Fruit fly (Drosophila melanogaster) whole organism, embryonic: ENCODE data around the gene AP-1sigma.

Experiments used
- Abd-B ChIP-seq: fragments of 200-800 bp; sonication (Bioruptor generic); optimal IDR thresholded peaks from 2 replicates; lab custom pipeline; 2018; ENCODE audit warnings: missing biosample characterization, mild to moderate bottlenecking, missing genetic modification characterization, moderate library complexity
- Aef1 ChIP-seq: fragments of 200-800 bp; sonication (Bioruptor generic); IDR thresholded peaks from 3 replicates; pipeline ENCODE4 v1.3.6; 2022; ENCODE audit warnings: missing biosample characterization, missing genetic modification characterization
- Atf6 ChIP-seq: fragments of 200-800 bp; sonication (Bioruptor generic); IDR thresholded peaks from 2 replicates; pipeline ENCODE4 v1.3.6; 2022; ENCODE audit warnings: missing biosample characterization, missing genetic modification characterization
- CG1024 ChIP-seq: fragments of 200-800 bp; sonication (Bioruptor generic); IDR thresholded peaks from 2 replicates; pipeline ENCODE4 v1.3.6; 2022; ENCODE audit warnings: missing biosample characterization, missing genetic modification characterization
- CG11456 ChIP-seq: fragments of 200-800 bp; sonication (Bioruptor generic); IDR thresholded peaks from 3 replicates; pipeline ENCODE4 v1.3.6; 2022; ENCODE audit warnings: missing biosample characterization, missing genetic modification characterization
- CG12104 ChIP-seq: fragments of 200-800 bp; sonication (Bioruptor generic); optimal IDR thresholded peaks from 3 replicates; lab custom pipeline; 2016; ENCODE audit warnings: missing biosample characterization, missing genetic modification characterization
- CG12299 ChIP-seq: fragments of 200-800 bp; sonication (Bioruptor generic); optimal IDR thresholded peaks from 2 replicates; lab custom pipeline; 2018; ENCODE audit warnings: missing biosample characterization, mild to moderate bottlenecking, missing genetic modification characterization
- CG12769 ChIP-seq: fragments of 200-800 bp; sonication (Bioruptor generic); optimal IDR thresholded peaks from 2 replicates; lab custom pipeline; 2019; ENCODE audit warnings: missing biosample characterization, mild to moderate bottlenecking, missing genetic modification characterization, moderate library complexity
- CG16779 ChIP-seq: fragments of 200-800 bp; sonication (Bioruptor generic); IDR thresholded peaks from 2 replicates; pipeline ENCODE4 v1.3.6; 2022; ENCODE audit warnings: missing biosample characterization, missing genetic modification characterization
- CG17361 ChIP-seq: fragments of 200-800 bp; sonication (Bioruptor generic); IDR thresholded peaks from 3 replicates; pipeline ENCODE4 v1.3.6; 2022; ENCODE audit warnings: missing biosample characterization, missing genetic modification characterization
- CG18764 ChIP-seq: fragments of 200-800 bp; sonication (Bioruptor generic); optimal IDR thresholded peaks from 3 replicates; lab custom pipeline; 2016; ENCODE audit warnings: missing biosample characterization, missing genetic modification characterization
- CG3065 ChIP-seq: fragments of 200-800 bp; sonication (Bioruptor generic); optimal IDR thresholded peaks from 2 replicates; lab custom pipeline; 2016; ENCODE audit warnings: missing biosample characterization, missing genetic modification characterization
- CG6791 ChIP-seq: fragments of 200-800 bp; sonication (Bioruptor generic); IDR thresholded peaks from 3 replicates; pipeline ENCODE4 v1.3.6; 2022; ENCODE audit warnings: missing biosample characterization, missing genetic modification characterization; ENCODE audit not compliant: partially characterized antibody
- CG7271 ChIP-seq: fragments of 200-800 bp; sonication (Bioruptor generic); optimal IDR thresholded peaks from 2 replicates; lab custom pipeline; 2018; ENCODE audit warnings: missing biosample characterization, mild to moderate bottlenecking, missing genetic modification characterization, moderate library complexity
- CG7556 ChIP-seq: fragments of 200-800 bp; sonication (Bioruptor generic); optimal IDR thresholded peaks from 2 replicates; lab custom pipeline; 2017; ENCODE audit warnings: missing biosample characterization, mild to moderate bottlenecking, missing genetic modification characterization
- CG7745 ChIP-seq: fragments of 200-800 bp; sonication (Bioruptor generic); optimal IDR thresholded peaks from 2 replicates; lab custom pipeline; 2018; ENCODE audit warnings: missing biosample characterization, mild to moderate bottlenecking, missing genetic modification characterization, moderate library complexity
- CG8089 ChIP-seq: fragments of 200-800 bp; sonication (Bioruptor generic); optimal IDR thresholded peaks from 3 replicates; lab custom pipeline; 2016; ENCODE audit warnings: missing biosample characterization, missing genetic modification characterization
- CG8765 ChIP-seq: fragments of 200-800 bp; sonication (Bioruptor generic); IDR thresholded peaks from 2 replicates; pipeline ENCODE4 v1.3.6; 2022; ENCODE audit warnings: missing biosample characterization, missing genetic modification characterization
- CG8924 ChIP-seq: fragments of 200-800 bp; optimal IDR thresholded peaks from 3 replicates; lab custom pipeline; 2019; ENCODE audit warnings: missing biosample characterization, mild to moderate bottlenecking, missing genetic modification characterization, moderate library complexity
- Camta ChIP-seq: fragments of 200-800 bp; sonication (Bioruptor generic); optimal IDR thresholded peaks from 2 replicates; lab custom pipeline; 2016; ENCODE audit warnings: missing biosample characterization, missing genetic modification characterization
- Dek ChIP-seq: fragments of 200-800 bp; sonication (Bioruptor generic); optimal IDR thresholded peaks from 3 replicates; lab custom pipeline; 2019; ENCODE audit warnings: missing biosample characterization, mild to moderate bottlenecking, missing genetic modification characterization, moderate library complexity
- Doc2 ChIP-seq: fragments of 200-800 bp; sonication (Bioruptor generic); IDR thresholded peaks from 2 replicates; pipeline ENCODE4 v1.3.6; 2022; ENCODE audit warnings: missing biosample characterization, missing genetic modification characterization
- Drgx ChIP-seq: fragments of 200-800 bp; sonication (Bioruptor generic); IDR thresholded peaks from 2 replicates; pipeline ENCODE4 v1.3.6; 2022; ENCODE audit warnings: missing biosample characterization, missing genetic modification characterization
- Eip74EF ChIP-seq, 2 experiments: fragments of 200-800 bp in 1 of 2; fragments of >200 bp in 1 of 2; sonication (Bioruptor generic) in 1 of 2; optimal IDR thresholded peaks; 2 replicates each; lab custom pipeline; 2017 to 2019; ENCODE audit warnings: missing biosample characterization in 2 of 2, missing genetic modification characterization in 2 of 2, mild to moderate bottlenecking in 1 of 2, moderate library complexity in 1 of 2
- Elba2 ChIP-seq: fragments of 200-800 bp; sonication (Bioruptor generic); optimal IDR thresholded peaks from 3 replicates; lab custom pipeline; 2016; ENCODE audit warnings: missing biosample characterization, missing genetic modification characterization
- Ets65A ChIP-seq: fragments of 200-800 bp; sonication (Bioruptor generic); peaks from one replicate; lab custom pipeline; 2016; ENCODE audit warnings: missing biosample characterization, missing genetic modification characterization
- Gsc ChIP-seq: fragments of 200-800 bp; sonication (Bioruptor generic); IDR thresholded peaks from 2 replicates; pipeline ENCODE4 v1.3.6; 2022; ENCODE audit warnings: missing biosample characterization, missing genetic modification characterization
- HLH3B ChIP-seq: fragments of 200-800 bp; sonication (Bioruptor generic); IDR thresholded peaks from 2 replicates; pipeline ENCODE4 v1.3.6; 2022; ENCODE audit warnings: missing biosample characterization, missing genetic modification characterization
- Hand ChIP-seq: fragments of 200-800 bp; sonication (Bioruptor generic); optimal IDR thresholded peaks from 2 replicates; lab custom pipeline; 2017; ENCODE audit warnings: mild to moderate bottlenecking, missing biosample characterization, missing genetic modification reagents, missing genetic modification characterization
- Myb ChIP-seq: fragments of 200-800 bp; sonication (Bioruptor generic); optimal IDR thresholded peaks from 2 replicates; lab custom pipeline; 2016; ENCODE audit warnings: missing biosample characterization, missing genetic modification characterization
- Taf1 ChIP-seq: fragments of 200-800 bp; sonication (Bioruptor generic); IDR thresholded peaks from 2 replicates; pipeline ENCODE4 v1.3.6; 2022; ENCODE audit warnings: missing biosample characterization, missing genetic modification characterization
- Usf ChIP-seq: fragments of 200-800 bp; sonication (Bioruptor generic); optimal IDR thresholded peaks from 2 replicates; lab custom pipeline; 2017; ENCODE audit warnings: missing genotype, missing biosample characterization, missing genetic modification characterization
- az2 ChIP-seq: fragments of 200-800 bp; sonication (Bioruptor generic); optimal IDR thresholded peaks from 3 replicates; lab custom pipeline; 2016; ENCODE audit warnings: missing biosample characterization, missing genetic modification characterization
- bigmax ChIP-seq: fragments of 200-800 bp; sonication (Bioruptor generic); optimal IDR thresholded peaks from 2 replicates; lab custom pipeline; 2018; ENCODE audit warnings: missing biosample characterization, mild to moderate bottlenecking, missing genetic modification characterization
- br ChIP-seq: fragments of >200 bp; optimal IDR thresholded peaks from 2 replicates; lab custom pipeline; 2017
- cas ChIP-seq: fragments of 200-800 bp; sonication (Bioruptor generic); IDR thresholded peaks from 2 replicates; pipeline ENCODE4 v1.3.6; 2022; ENCODE audit warnings: missing biosample characterization, missing genetic modification characterization
- dimm ChIP-seq: fragments of 200-800 bp; sonication (Bioruptor generic); IDR thresholded peaks from 2 replicates; pipeline ENCODE4 v1.3.6; 2022; ENCODE audit warnings: missing biosample characterization, missing genetic modification characterization
- dmrt11E ChIP-seq: fragments of 200-800 bp; sonication (Bioruptor generic); optimal IDR thresholded peaks from 3 replicates; lab custom pipeline; 2018; ENCODE audit warnings: missing biosample characterization, mild to moderate bottlenecking, missing genetic modification characterization, moderate library complexity
- fu2 ChIP-seq: fragments of 200-800 bp; sonication (Bioruptor generic); optimal IDR thresholded peaks from 2 replicates; lab custom pipeline; 2016; ENCODE audit warnings: missing biosample characterization, missing genetic modification characterization
- h ChIP-seq: fragments of >200 bp; optimal IDR thresholded peaks from 2 replicates; lab custom pipeline; 2017
- inv ChIP-seq: fragments of 200-800 bp; sonication (Bioruptor generic); IDR thresholded peaks from 2 replicates; pipeline ENCODE4 v1.3.6; 2022; ENCODE audit warnings: missing biosample characterization, missing genetic modification characterization; ENCODE audit not compliant: partially characterized antibody
- mam ChIP-seq: fragments of 200-800 bp; sonication (Bioruptor generic); optimal IDR thresholded peaks from 3 replicates; lab custom pipeline; 2016; ENCODE audit warnings: missing biosample characterization, missing genetic modification characterization
- nom ChIP-seq: fragments of 200-800 bp; sonication (Bioruptor generic); optimal IDR thresholded peaks from 2 replicates; lab custom pipeline; 2017; ENCODE audit warnings: missing biosample characterization, missing genetic modification characterization, mild to moderate bottlenecking, moderate library complexity, missing genetic modification reagents
- pfk ChIP-seq: fragments of 200-800 bp; sonication (Bioruptor generic); optimal IDR thresholded peaks from 2 replicates; lab custom pipeline; 2018; ENCODE audit warnings: missing biosample characterization, mild to moderate bottlenecking, missing genetic modification characterization, moderate library complexity
- pita ChIP-seq: fragments of 200-800 bp; sonication (Bioruptor generic); optimal IDR thresholded peaks from 2 replicates; lab custom pipeline; 2017; ENCODE audit warnings: missing biosample characterization, mild to moderate bottlenecking, missing genetic modification characterization
- psq ChIP-seq: fragments of 200-800 bp; sonication (Bioruptor generic); optimal IDR thresholded peaks from 2 replicates; lab custom pipeline; 2017; ENCODE audit warnings: missing biosample characterization, missing genetic modification characterization
- pzg ChIP-seq: fragments of 200-800 bp; sonication (Bioruptor generic); optimal IDR thresholded peaks from 3 replicates; lab custom pipeline; 2018; ENCODE audit warnings: missing biosample characterization, mild to moderate bottlenecking, missing genetic modification characterization, moderate library complexity
- sug ChIP-seq: fragments of 200-800 bp; optimal IDR thresholded peaks from 2 replicates; lab custom pipeline; 2019; ENCODE audit warnings: missing biosample characterization, mild to moderate bottlenecking, missing genetic modification characterization, moderate library complexity
- tio ChIP-seq: fragments of 200-800 bp; sonication (Bioruptor generic); optimal IDR thresholded peaks from 2 replicates; lab custom pipeline; 2017; ENCODE audit warnings: missing biosample characterization, missing genetic modification characterization, inconsistent platforms
- tna ChIP-seq: fragments of 200-800 bp; sonication (Bioruptor generic); IDR thresholded peaks from 2 replicates; pipeline ENCODE4 v1.3.6; 2022; ENCODE audit warnings: missing biosample characterization, missing genetic modification characterization; ENCODE audit not compliant: partially characterized antibody

Gene AP-1sigma

dm6 chr3R:23921701-23922501, 36.5 kb upstream of the AP-1sigma start (continued):
- TF ChIP-seq CG3065 (GFP tag; lab: Kevin White, UChicago) = no peak
- no peak for TF ChIP-seq cas
- no peak for TF ChIP-seq dmrt11E (tag; lab: Kevin White, UChicago)
- no peak for TF ChIP-seq tio (GFP tag; lab: Kevin White, UChicago)
- no peak for TF ChIP-seq CG12299 (tag; lab: Kevin White, UChicago)
- no peak for TF ChIP-seq CG6791 (GFP tag; lab: Robert Waterston, UW)
- no peak for TF ChIP-seq dimm (GFP tag; lab: Robert Waterston, UW)
- TF ChIP-seq CG1024 (GFP tag; lab: Robert Waterston, UW) = no peak; the same call in 1 of the 2 replicates
- TF ChIP-seq CG8089 (GFP tag; lab: Kevin White, UChicago) = no peak
- peak; percentile 25 for TF ChIP-seq CG7556 (GFP tag; lab: Kevin White, UChicago)
- TF ChIP-seq Taf1 = peak; percentile 43; the same call in 1 of the 2 replicates
- TF ChIP-seq fu2 (GFP tag; lab: Kevin White, UChicago) = no peak
- peak; percentile 74 for TF ChIP-seq Drgx (GFP tag; lab: Robert Waterston, UW)
- TF ChIP-seq tna (GFP tag; lab: Robert Waterston, UW) = no peak; the same call in 1 of the 2 replicates
- TF ChIP-seq sug (tag; lab: Kevin White, UChicago) = peak; percentile 46
- TF ChIP-seq h = no peak
- TF ChIP-seq br = no peak
- no peak for TF ChIP-seq Doc2 (GFP tag; lab: Robert Waterston, UW)
- TF ChIP-seq pfk (GFP tag; lab: Kevin White, UChicago) = peak; percentile 8
- TF ChIP-seq CG12769 = peak; percentile 87
- TF ChIP-seq CG16779 (GFP tag; lab: Robert Waterston, UW) = no peak
- TF ChIP-seq Ets65A (GFP tag; lab: Kevin White, UChicago) = peak; percentile 8
- no peak for TF ChIP-seq Usf (GFP tag; lab: Kevin White, UChicago)
- peak; percentile 14; the same call in 1 of the 2 replicates for TF ChIP-seq Atf6 (GFP tag; lab: Robert Waterston, UW)
- TF ChIP-seq Eip74EF (GFP tag; optimal IDR thresholded peaks at IDR 0.05; lab: Kevin White, UChicago) = no peak
- no peak for TF ChIP-seq Gsc (GFP tag; lab: Robert Waterston, UW)
- TF ChIP-seq pzg = peak; percentile 12
- peak; percentile 39; the same call in 1 of the 2 replicates for TF ChIP-seq HLH3B (GFP tag; lab: Robert Waterston, UW)
- peak; percentile 5 for TF ChIP-seq CG12104
- TF ChIP-seq Abd-B (GFP tag; lab: Kevin White, UChicago) = no peak
- no peak for TF ChIP-seq psq (GFP tag; lab: Kevin White, UChicago)
- no peak for TF ChIP-seq CG8924 (tag; lab: Kevin White, UChicago)
- 0 out of 3 replicates have a peak, but pooled peaks have one; percentile 57 for TF ChIP-seq CG11456 (GFP tag; lab: Robert Waterston, UW)
- TF ChIP-seq bigmax (GFP tag; lab: Kevin White, UChicago) = peak; percentile 23
- no peak; the same call in 1 of the 2 replicates for TF ChIP-seq inv (GFP tag; lab: Robert Waterston, UW)
- TF ChIP-seq CG7745 (tag; lab: Kevin White, UChicago) = no peak
- TF ChIP-seq nom (GFP tag; lab: Kevin White, UChicago) = no peak
- no peak for TF ChIP-seq Elba2
- peak; percentile 59; the same call in 2 of the 3 replicates for TF ChIP-seq CG17361 (GFP tag; lab: Robert Waterston, UW)
- TF ChIP-seq Hand (GFP tag; lab: Kevin White, UChicago) = no peak
- peak; percentile 48 for TF ChIP-seq az2
- peak; percentile 1 for TF ChIP-seq mam (GFP tag; lab: Kevin White, UChicago)
- no peak for TF ChIP-seq CG8765 (GFP tag; lab: Robert Waterston, UW)
- peak; percentile 14 for TF ChIP-seq Dek (tag; lab: Kevin White, UChicago)
- no peak for TF ChIP-seq CG18764 (GFP tag; lab: Kevin White, UChicago)
- peak; percentile 70 for TF ChIP-seq Aef1 (GFP tag; lab: Robert Waterston, UW)
- TF ChIP-seq Myb (GFP tag; lab: Kevin White, UChicago) = no peak
- no peak for TF ChIP-seq CG7271 (tag; lab: Kevin White, UChicago)
- no peak for TF ChIP-seq pita (GFP tag; lab: Kevin White, UChicago)
- TF ChIP-seq Camta = no peak
